Worm (Caenorhabditis elegans) whole organism, L1 larva: ENCODE data around the gene T28A11.4.
A peak's percentile ranks its signal among the peaks of the same experiment; 100 is the strongest.

Source experiments
- F16B12.6 ChIP-seq: fragments of 150-350 bp; optimal IDR thresholded peaks from 2 replicates; lab custom pipeline; 2014; ENCODE audit warnings: missing biosample characterization, missing genetic modification characterization
- aly-2 ChIP-seq: fragments of 150-350 bp; optimal IDR thresholded peaks from 2 replicates; lab custom pipeline; 2014; ENCODE audit warnings: missing biosample characterization, missing genetic modification characterization
- ceh-63 ChIP-seq: fragments of 200-800 bp; sonication (Bioruptor generic); optimal IDR thresholded peaks from 2 replicates; lab custom pipeline; 2018; ENCODE audit warnings: mild to moderate bottlenecking, missing genetic modification characterization, missing compliant biosample characterization
- ceh-8 ChIP-seq: fragments of 200-800 bp; sonication (Bioruptor generic); optimal IDR thresholded peaks from 2 replicates; lab custom pipeline; 2018; ENCODE audit warnings: mild to moderate bottlenecking, missing genetic modification characterization, moderate library complexity, missing compliant biosample characterization
- ceh-90 ChIP-seq: sonication (generic microtip); optimal IDR thresholded peaks from 2 replicates; lab custom pipeline; 2016; ENCODE audit warnings: missing genetic modification characterization, missing compliant biosample characterization
- ces-1 ChIP-seq: fragments of 150-350 bp; optimal IDR thresholded peaks from 2 replicates; lab custom pipeline; 2014; ENCODE audit warnings: missing biosample characterization, missing genetic modification reagents, missing genetic modification characterization
- dpl-1 ChIP-seq, 3 experiments: fragments of 150-350 bp in 2 of 3; sonication (generic microtip) in 1 of 3; optimal IDR thresholded peaks; 2 replicates each; lab custom pipeline; 2014 to 2017; ENCODE audit warnings: missing biosample characterization in 3 of 3, missing genetic modification characterization in 3 of 3, missing genetic modification reagents in 3 of 3
- efl-1 ChIP-seq, 4 experiments: fragments of 150-350 bp; optimal IDR thresholded peaks in 3 of 4; peaks in 1 of 4; 1 replicate in 1 of 4; 2 replicates in 3 of 4; lab custom pipeline; 2014; ENCODE audit warnings: missing biosample characterization in 2 of 4, missing genetic modification characterization in 2 of 4, missing genetic modification reagents in 2 of 4
- efl-3 ChIP-seq: fragments of 200-800 bp; sonication (Bioruptor generic); optimal IDR thresholded peaks from 2 replicates; lab custom pipeline; 2018; ENCODE audit warnings: mild to moderate bottlenecking, missing genetic modification characterization, missing compliant biosample characterization
- elt-2 ChIP-seq: sonication (generic microtip); optimal IDR thresholded peaks from 2 replicates; lab custom pipeline; 2016; ENCODE audit warnings: missing genetic modification characterization, mild to moderate bottlenecking, inconsistent platforms, missing compliant biosample characterization, missing genetic modification reagents
- fkh-10 ChIP-seq: sonication (generic microtip); optimal IDR thresholded peaks from 2 replicates; lab custom pipeline; 2017; ENCODE audit warnings: missing biosample characterization, missing genetic modification reagents, missing genetic modification characterization
- fkh-4 ChIP-seq: sonication (generic microtip); optimal IDR thresholded peaks from 2 replicates; lab custom pipeline; 2016; ENCODE audit warnings: missing compliant biosample characterization, missing genetic modification characterization, borderline replicate concordance
- fkh-8 ChIP-seq: sonication (generic microtip); optimal IDR thresholded peaks from 2 replicates; lab custom pipeline; 2016; ENCODE audit warnings: mild to moderate bottlenecking, missing genetic modification characterization, missing compliant biosample characterization
- isw-1 ChIP-seq: fragments of 200-800 bp; sonication (Bioruptor generic); IDR thresholded peaks from 2 replicates; pipeline ENCODE4 v1.3.6; 2022; ENCODE audit warnings: missing genetic modification characterization, missing compliant biosample characterization
- lin-14 ChIP-seq: fragments of 200-800 bp; sonication (Bioruptor generic); optimal IDR thresholded peaks from 2 replicates; lab custom pipeline; 2018; ENCODE audit warnings: mild to moderate bottlenecking, missing genetic modification characterization, moderate library complexity, missing compliant biosample characterization
- lsy-2 ChIP-seq, 2 experiments: fragments of 150-350 bp; optimal IDR thresholded peaks; 2 replicates each; lab custom pipeline; 2014; ENCODE audit warnings: missing biosample characterization in 2 of 2, missing genetic modification characterization in 2 of 2
- mef-2 ChIP-seq: fragments of 150-350 bp; optimal IDR thresholded peaks from 2 replicates; lab custom pipeline; 2014; ENCODE audit warnings: missing biosample characterization, missing genetic modification characterization
- mep-1 ChIP-seq: fragments of 150-350 bp; optimal IDR thresholded peaks from 2 replicates; lab custom pipeline; 2014; ENCODE audit warnings: missing biosample characterization, missing genetic modification characterization
- nhr-12 ChIP-seq: sonication (generic microtip); optimal IDR thresholded peaks from 2 replicates; lab custom pipeline; 2017; ENCODE audit warnings: missing biosample characterization, missing genetic modification characterization
- nhr-19 ChIP-seq: fragments of 200-800 bp; sonication (Bioruptor generic); conservative IDR thresholded peaks from 2 replicates; pipeline ENCODE4 v1.3.6; 2022; ENCODE audit warnings: missing genetic modification characterization, missing compliant biosample characterization
- nhr-20 ChIP-seq: sonication (generic microtip); optimal IDR thresholded peaks from 2 replicates; lab custom pipeline; 2016; ENCODE audit warnings: mild to moderate bottlenecking, missing genetic modification characterization, missing compliant biosample characterization
- nhr-28 ChIP-seq: fragments of 150-350 bp; optimal IDR thresholded peaks from 2 replicates; lab custom pipeline; 2014; ENCODE audit warnings: missing biosample characterization, missing genetic modification characterization
- nhr-71 ChIP-seq: sonication (generic microtip); optimal IDR thresholded peaks from 2 replicates; lab custom pipeline; 2016; ENCODE audit warnings: mild to moderate bottlenecking, missing genetic modification characterization, moderate library complexity, missing compliant biosample characterization
- nhr-90 ChIP-seq: sonication (generic microtip); optimal IDR thresholded peaks from 2 replicates; lab custom pipeline; 2016; ENCODE audit warnings: mild to moderate bottlenecking, missing genetic modification characterization, missing compliant biosample characterization; ENCODE audit not compliant: poor library complexity
- pag-3 ChIP-seq: sonication (generic microtip); optimal IDR thresholded peaks from 2 replicates; lab custom pipeline; 2017; ENCODE audit warnings: missing genetic modification characterization, mild to moderate bottlenecking, missing compliant biosample characterization, antibody characterized with exemption, borderline replicate concordance; ENCODE audit not compliant: insufficient read depth
- pax-3 ChIP-seq: fragments of 200-800 bp; sonication (Bioruptor generic); optimal IDR thresholded peaks from 2 replicates; lab custom pipeline; 2018; ENCODE audit warnings: mild to moderate bottlenecking, missing genetic modification characterization, moderate library complexity, missing compliant biosample characterization
- rnt-1 ChIP-seq: sonication (generic microtip); optimal IDR thresholded peaks from 2 replicates; lab custom pipeline; 2016; ENCODE audit warnings: mild to moderate bottlenecking, missing genetic modification characterization, moderate library complexity, missing compliant biosample characterization
- skn-1 ChIP-seq: fragments of 150-350 bp; optimal IDR thresholded peaks from 2 replicates; lab custom pipeline; 2014; ENCODE audit warnings: missing biosample characterization, missing genetic modification characterization
- tbx-2 ChIP-seq: sonication (generic microtip); optimal IDR thresholded peaks from 2 replicates; lab custom pipeline; 2016; ENCODE audit warnings: missing genetic modification characterization, missing compliant biosample characterization
- unc-30 ChIP-seq: sonication (generic microtip); optimal IDR thresholded peaks from 2 replicates; lab custom pipeline; 2017; ENCODE audit warnings: missing biosample characterization, missing genetic modification characterization
- unc-86 ChIP-seq: sonication (generic microtip); optimal IDR thresholded peaks from 2 replicates; lab custom pipeline; 2016; ENCODE audit warnings: missing genetic modification characterization, missing compliant biosample characterization
- zip-4 ChIP-seq: fragments of 200-800 bp; sonication (Bioruptor generic); optimal IDR thresholded peaks from 2 replicates; lab custom pipeline; 2018; ENCODE audit warnings: mild to moderate bottlenecking, missing genetic modification characterization, moderate library complexity, missing compliant biosample characterization
- ztf-11 ChIP-seq, 2 experiments: sonication (generic microtip); optimal IDR thresholded peaks; 2 replicates each; lab custom pipeline; 2016 to 2017; ENCODE audit warnings: missing genetic modification characterization in 2 of 2, missing biosample characterization in 1 of 2, missing compliant biosample characterization in 1 of 2

T28A11.4 gene

DNA sequence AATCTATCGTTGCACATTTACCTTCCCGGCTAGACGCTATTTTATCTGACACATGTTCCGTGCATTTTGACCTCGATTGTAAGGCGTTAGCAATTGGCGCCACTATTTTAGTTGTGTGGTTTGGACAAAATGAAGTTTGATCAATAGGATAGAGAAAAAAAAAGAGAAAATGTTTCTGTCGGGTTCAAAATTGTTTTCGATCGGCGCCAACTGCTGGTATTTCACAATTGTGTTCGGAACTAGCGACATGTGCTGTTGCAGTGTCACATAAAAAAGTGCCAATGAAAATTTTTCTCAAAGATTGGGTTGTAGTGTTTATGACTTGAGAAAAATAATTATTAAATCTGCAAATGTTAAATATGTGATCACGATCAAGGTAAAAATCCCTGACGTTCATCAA, 5.3 kb downstream of the T28A11.4 start:
- TF ChIP-seq rnt-1 (tag; lab: Kevin White, UChicago) (peak; percentile 65), lin-14 (GFP tag; lab: Kevin White, UChicago) (peak; percentile 53), nhr-71 (tag; lab: Kevin White, UChicago) (peak; percentile 35), pax-3 (no peak), tbx-2 (tag; lab: Kevin White, UChicago) (no peak), nhr-28 (no peak)

DNA sequence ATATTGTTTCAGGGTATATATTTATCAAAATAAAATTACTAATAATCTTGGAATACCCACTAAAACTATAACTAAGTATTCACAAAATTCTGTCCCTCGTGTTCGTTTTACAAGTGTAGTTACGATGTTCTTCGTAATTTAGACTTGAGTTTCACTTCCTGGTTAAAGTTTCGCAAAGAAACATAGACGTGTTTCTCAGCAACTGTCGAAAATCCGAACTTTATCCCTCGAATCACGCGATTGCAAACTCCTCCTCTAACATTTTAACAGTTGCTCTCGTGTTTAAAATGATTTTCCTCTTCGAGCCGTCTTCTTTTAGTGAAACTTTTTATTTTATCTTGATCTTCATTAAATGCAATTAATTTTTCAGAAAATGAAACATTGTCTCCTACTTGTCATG, 6.2 kb downstream of the T28A11.4 start, which contains the start of gene T28A11.2:
Gene T28A11.2, plus strand, starts transcription at position 371 of the 400 bp plus-strand sequence.
- TF ChIP-seq unc-86 (tag; lab: Kevin White, UChicago) (no peak), tbx-2 (tag; lab: Kevin White, UChicago) (no peak), nhr-71 (tag; lab: Kevin White, UChicago) (peak; percentile 56), mef-2 (tag; lab: Kevin White, UChicago) (no peak), zip-4 (GFP tag; lab: Kevin White, UChicago) (no peak), nhr-12 (tag; lab: Kevin White, UChicago) (no peak), rnt-1 (tag; lab: Kevin White, UChicago) (peak; percentile 44), lin-14 (GFP tag; lab: Kevin White, UChicago) (peak; percentile 42), efl-3 (GFP tag; lab: Kevin White, UChicago) (no peak), ces-1 (GFP tag; lab: Kevin White, UChicago) (no peak), mep-1 (no peak), pag-3 (tag; lab: Kevin White, UChicago) (no peak), efl-1 (optimal IDR thresholded peaks at IDR 0.05; lab: Kevin White, UChicago) (no peak), efl-1 (GFP tag; optimal IDR thresholded peaks at IDR 0.05 in 1 of 2; lab: Kevin White, UChicago) (peak in 1 of 2 experiments; percentile 53), aly-2 (tag; lab: Kevin White, UChicago) (no peak), fkh-10 (no peak), dpl-1 (GFP tag; optimal IDR thresholded peaks at IDR 0.05; lab: Kevin White, UChicago) (no peak), ceh-8 (GFP tag; lab: Kevin White, UChicago) (no peak), lsy-2 (tag; optimal IDR thresholded peaks at IDR 0.05; lab: Kevin White, UChicago) (no peak), nhr-19 (peak; percentile 14; the same call in 1 of the 2 replicates), elt-2 (no peak)
- TF ChIP-seq, all 84 proteins: peak for 5

DNA sequence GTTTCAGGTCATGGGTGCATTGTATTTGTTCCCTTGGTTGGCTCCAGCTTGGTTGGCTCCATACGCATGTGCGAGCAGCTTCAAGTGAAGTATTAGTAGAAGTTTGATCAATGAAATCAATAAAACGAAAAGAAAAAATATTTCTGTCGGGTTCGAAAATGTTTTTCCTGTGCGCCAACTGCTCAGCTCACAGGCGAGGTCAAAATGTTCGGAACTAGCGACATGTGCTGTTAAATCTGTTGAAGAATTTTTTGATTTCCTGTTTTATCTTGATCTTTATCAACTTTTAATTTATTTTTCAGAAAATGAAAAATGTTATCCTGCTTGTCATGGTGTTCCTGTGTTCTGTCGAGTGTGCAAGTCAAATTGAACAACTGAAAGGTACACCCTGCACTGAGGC, 7.7 kb downstream of the T28A11.4 start, which contains the start of gene T28A11.25:
Gene T28A11.25, plus strand, starts transcription at position 301 of the 400 bp plus-strand sequence.
- TF ChIP-seq fkh-8 (tag; lab: Kevin White, UChicago) (no peak), rnt-1 (tag; lab: Kevin White, UChicago) (peak; percentile 16), isw-1 (GFP tag; lab: Robert Waterston, UW) (no peak), ceh-90 (tag; lab: Kevin White, UChicago) (no peak), ceh-63 (GFP tag; lab: Kevin White, UChicago) (no peak), skn-1 (no peak)

DNA sequence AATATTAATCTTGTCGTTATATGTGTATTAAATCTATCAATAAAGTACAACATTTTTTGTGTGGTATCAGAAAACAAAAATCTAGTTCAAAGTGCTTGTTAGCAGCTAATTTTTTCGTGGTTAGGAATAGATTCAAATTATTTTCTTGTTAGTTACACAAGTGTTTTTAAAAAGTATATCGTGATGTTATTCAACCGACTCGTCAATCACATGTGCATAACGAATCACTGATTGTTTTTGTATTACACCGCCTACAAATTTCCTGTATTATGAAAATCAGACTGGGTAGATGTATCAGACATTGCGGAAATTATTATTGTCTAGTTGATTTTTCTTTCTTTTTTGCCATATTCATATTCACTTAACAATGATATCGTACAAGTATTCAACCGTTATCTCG, 9.1 kb downstream of the T28A11.4 start, which contains the start of gene str-64:
Gene str-64, plus strand, starts transcription at position 301 of the 400 bp plus-strand sequence.
- TF ChIP-seq lin-14 (GFP tag; lab: Kevin White, UChicago) (no peak), nhr-90 (tag; lab: Kevin White, UChicago) (no peak), fkh-4 (tag; lab: Kevin White, UChicago) (no peak), F16B12.6 (tag; lab: Kevin White, UChicago) (no peak), ztf-11 (tag; optimal IDR thresholded peaks at IDR 0.05; lab: Kevin White, UChicago) (no peak), unc-30 (tag; lab: Kevin White, UChicago) (no peak), nhr-20 (no peak)
